Worm (Caenorhabditis elegans) whole organism, L2 larva: ENCODE measurements around the gene fipr-17.

Experiments used
- C34F6.9 ChIP-seq: fragments of 150-350 bp; optimal IDR thresholded peaks from 2 replicates; lab custom pipeline; 2014; ENCODE audit warnings: missing biosample characterization, missing genetic modification characterization
- F13H6.1 ChIP-seq: sonication (generic microtip); optimal IDR thresholded peaks from 2 replicates; lab custom pipeline; 2016; ENCODE audit warnings: missing genetic modification characterization, missing compliant biosample characterization
- aly-2 ChIP-seq: fragments of 150-350 bp; optimal IDR thresholded peaks from 2 replicates; lab custom pipeline; 2014; ENCODE audit warnings: missing biosample characterization, missing genetic modification characterization
- ama-1 ChIP-seq: fragments of 150-350 bp; optimal IDR thresholded peaks from 2 replicates; lab custom pipeline; 2018; ENCODE audit warnings: inconsistent platforms
- ceh-82 ChIP-seq: fragments of 150-350 bp; optimal IDR thresholded peaks from 2 replicates; lab custom pipeline; 2014; ENCODE audit warnings: missing biosample characterization, missing genetic modification characterization
- crh-2 ChIP-seq: sonication (generic microtip); optimal IDR thresholded peaks from 2 replicates; lab custom pipeline; 2017; ENCODE audit warnings: missing biosample characterization, missing genetic modification characterization
- egl-27 ChIP-seq: sonication (generic microtip); optimal IDR thresholded peaks from 3 replicates; lab custom pipeline; 2017; ENCODE audit warnings: missing biosample characterization, missing genetic modification reagents, missing genetic modification characterization
- elt-1 ChIP-seq: fragments of 150-350 bp; optimal IDR thresholded peaks from 2 replicates; lab custom pipeline; 2014; ENCODE audit warnings: missing biosample characterization, missing genetic modification characterization
- fos-1 ChIP-seq: fragments of 150-350 bp; optimal IDR thresholded peaks from 2 replicates; lab custom pipeline; 2014; ENCODE audit warnings: missing biosample characterization, missing genetic modification characterization
- gmeb-1 ChIP-seq: fragments of 150-350 bp; optimal IDR thresholded peaks from 2 replicates; lab custom pipeline; 2014; ENCODE audit warnings: missing biosample characterization, missing genetic modification characterization
- lin-11 ChIP-seq: fragments of 150-350 bp; sonication (generic microtip); optimal IDR thresholded peaks from 2 replicates; lab custom pipeline; 2014; ENCODE audit warnings: missing biosample characterization, missing genetic modification characterization, inconsistent platforms, mixed read lengths
- lin-13 ChIP-seq: fragments of 150-350 bp; optimal IDR thresholded peaks from 2 replicates; lab custom pipeline; 2014; ENCODE audit warnings: missing biosample characterization, missing genetic modification reagents, missing genetic modification characterization
- lsy-2 ChIP-seq, 2 experiments: fragments of 150-350 bp in 1 of 2; sonication (generic microtip) in 1 of 2; optimal IDR thresholded peaks; 2 replicates each; lab custom pipeline; 2014 to 2017; ENCODE audit warnings: missing biosample characterization in 2 of 2, missing genetic modification characterization in 2 of 2
- mab-5 ChIP-seq: fragments of 150-350 bp; optimal IDR thresholded peaks from 2 replicates; lab custom pipeline; 2014; ENCODE audit warnings: missing biosample characterization, missing genetic modification characterization
- mdl-1 ChIP-seq, 2 experiments: fragments of 150-350 bp in 1 of 2; sonication (generic microtip) in 1 of 2; optimal IDR thresholded peaks; 2 replicates each; lab custom pipeline; 2017; ENCODE audit warnings: missing biosample characterization in 2 of 2, missing genetic modification characterization in 2 of 2
- nhr-12 ChIP-seq: fragments of 150-350 bp; optimal IDR thresholded peaks from 2 replicates; lab custom pipeline; 2014; ENCODE audit warnings: missing biosample characterization, missing genetic modification characterization
- nhr-129 ChIP-seq: fragments of 150-350 bp; optimal IDR thresholded peaks from 2 replicates; lab custom pipeline; 2014; ENCODE audit warnings: missing biosample characterization, missing genetic modification characterization
- nhr-23 ChIP-seq: fragments of 150-350 bp; optimal IDR thresholded peaks from 2 replicates; lab custom pipeline; 2014; ENCODE audit warnings: missing biosample characterization, missing genetic modification reagents, missing genetic modification characterization
- nhr-25 ChIP-seq: fragments of 150-350 bp; sonication (generic microtip); optimal IDR thresholded peaks from 3 replicates; lab custom pipeline; 2014; ENCODE audit warnings: missing biosample characterization, missing genetic modification characterization
- nhr-6 ChIP-seq: fragments of 150-350 bp; optimal IDR thresholded peaks from 2 replicates; lab custom pipeline; 2014; ENCODE audit warnings: missing biosample characterization, missing genetic modification characterization
- nhr-77 ChIP-seq: fragments of 150-350 bp; optimal IDR thresholded peaks from 2 replicates; lab custom pipeline; 2014; ENCODE audit warnings: missing biosample characterization, missing genetic modification characterization
- skn-1 ChIP-seq: sonication (generic microtip); optimal IDR thresholded peaks from 2 replicates; lab custom pipeline; 2017; ENCODE audit warnings: missing biosample characterization, missing genetic modification characterization
- sma-9 ChIP-seq, 2 experiments: fragments of 150-350 bp in 1 of 2; sonication (generic microtip) in 1 of 2; optimal IDR thresholded peaks; 2 replicates each; lab custom pipeline; 2014 to 2016; ENCODE audit warnings: missing genetic modification characterization in 2 of 2, mild to moderate bottlenecking in 1 of 2, missing biosample characterization in 1 of 2, missing compliant biosample characterization in 1 of 2, missing genetic modification reagents in 1 of 2, moderate library complexity in 1 of 2
- snpc-4 ChIP-seq: fragments of 150-350 bp; optimal IDR thresholded peaks from 2 replicates; lab custom pipeline; 2014; ENCODE audit warnings: missing biosample characterization, missing genetic modification characterization
- unc-62 ChIP-seq: fragments of 150-350 bp; optimal IDR thresholded peaks from 2 replicates; lab custom pipeline; 2014; ENCODE audit warnings: missing biosample characterization, missing genetic modification reagents, missing genetic modification characterization
- zag-1 ChIP-seq: fragments of 150-350 bp; optimal IDR thresholded peaks from 2 replicates; lab custom pipeline; 2014; ENCODE audit warnings: missing biosample characterization, missing genetic modification characterization
- ztf-4 ChIP-seq: fragments of 150-350 bp; optimal IDR thresholded peaks from 2 replicates; lab custom pipeline; 2014; ENCODE audit warnings: missing biosample characterization, missing genetic modification characterization

The fipr-17 gene

DNA sequence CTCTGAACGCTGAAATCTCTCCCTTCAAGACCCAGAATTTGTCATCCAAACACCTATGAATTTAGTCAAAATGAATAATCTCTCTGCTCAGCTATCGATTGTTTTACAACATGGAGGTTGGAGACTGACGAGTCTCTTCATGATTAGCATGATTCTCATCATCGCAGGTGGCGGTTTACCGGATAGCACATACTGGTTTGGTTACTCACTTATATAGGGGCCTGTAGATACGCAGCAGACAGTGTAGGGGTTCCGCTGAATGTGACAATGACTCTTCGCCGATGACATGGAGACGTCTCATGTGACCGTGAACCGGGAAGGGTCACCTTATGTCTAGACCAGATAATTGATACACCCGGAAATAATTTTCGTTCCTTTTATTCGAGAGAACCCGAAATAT is 30.8 kb downstream of the fipr-17 start:
- TF ChIP-seq nhr-77 (tag; lab: Kevin White, UChicago): no peak
- TF ChIP-seq, all 48 proteins: peak for 0

DNA sequence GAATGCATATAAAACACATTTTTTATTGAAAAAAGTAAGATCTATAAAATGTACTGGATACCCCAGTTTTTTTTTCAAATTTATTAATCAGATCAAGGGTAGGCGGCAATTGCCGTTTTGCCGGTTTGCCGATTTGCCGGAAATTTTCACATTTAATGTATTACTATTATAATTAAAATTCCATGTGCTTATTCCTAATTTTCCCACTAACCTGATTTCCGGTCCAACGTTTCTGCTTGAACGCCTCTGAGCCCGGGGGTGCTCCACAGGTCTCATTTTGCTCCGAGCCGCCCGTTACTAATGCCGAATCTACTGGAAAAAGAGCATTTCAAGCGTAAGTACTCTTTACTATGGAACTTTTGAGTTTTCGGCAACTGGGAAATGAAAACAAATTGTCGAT is 37.8 kb downstream of the fipr-17 start, which contains the start of gene dhc-4:
Gene dhc-4, plus strand, starts transcription at position 301 of the 400 bp plus-strand sequence.
- no peak for TF ChIP-seq lin-11 (tag; lab: Kevin White, UChicago)
- no peak for TF ChIP-seq nhr-6

DNA sequence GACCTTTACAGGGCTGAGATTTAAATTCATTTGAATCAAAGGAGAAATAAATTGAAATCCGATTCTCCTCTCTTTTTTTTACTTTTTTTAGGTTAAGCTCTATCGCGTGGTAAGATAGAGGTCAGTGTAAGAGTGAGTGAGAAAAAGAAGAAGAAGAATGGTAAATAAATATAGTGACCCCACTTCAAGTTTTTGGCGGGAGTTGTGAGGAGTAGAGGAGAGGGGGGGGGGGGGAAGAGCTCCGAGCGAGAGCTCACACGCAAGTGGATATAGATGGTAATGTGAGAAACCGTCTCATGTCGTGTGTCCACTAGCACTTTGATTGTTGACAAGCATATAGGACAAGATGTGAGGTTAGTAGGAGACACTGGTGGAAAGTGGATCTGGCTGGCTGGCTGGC is 40.4 kb downstream of the fipr-17 start, which contains the start of gene W05B2.2:
Gene W05B2.2, minus strand, starts transcription at position 101 of the 400 bp plus-strand sequence.
- TF ChIP-seq mab-5 (tag; lab: Kevin White, UChicago) (no peak), elt-1 (tag; lab: Kevin White, UChicago) (no peak), egl-27 (tag; lab: Kevin White, UChicago) (no peak), nhr-23 (no peak), nhr-12 (tag; lab: Kevin White, UChicago) (no peak)

DNA sequence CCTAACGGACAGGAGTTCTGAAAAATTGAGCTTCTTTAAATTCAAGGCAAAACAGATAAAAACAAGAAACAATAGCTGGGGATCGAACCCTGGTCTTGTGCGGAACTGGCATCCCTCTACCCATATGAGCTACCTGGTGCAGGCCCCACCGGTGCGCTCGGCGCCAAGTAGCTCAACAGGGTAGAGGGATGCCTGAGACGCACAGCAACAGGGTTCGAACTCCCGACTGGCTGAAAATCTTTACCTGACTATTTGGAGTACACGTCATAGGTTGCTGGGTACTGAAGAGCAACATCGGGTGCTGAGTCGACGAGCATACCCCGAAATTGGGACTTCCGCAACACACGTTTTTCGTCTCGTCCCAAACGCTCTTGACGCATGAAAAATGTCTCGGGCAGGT is 44.5 kb downstream of the fipr-17 start:
- TF ChIP-seq ztf-4 (tag; lab: Kevin White, UChicago): no peak

DNA sequence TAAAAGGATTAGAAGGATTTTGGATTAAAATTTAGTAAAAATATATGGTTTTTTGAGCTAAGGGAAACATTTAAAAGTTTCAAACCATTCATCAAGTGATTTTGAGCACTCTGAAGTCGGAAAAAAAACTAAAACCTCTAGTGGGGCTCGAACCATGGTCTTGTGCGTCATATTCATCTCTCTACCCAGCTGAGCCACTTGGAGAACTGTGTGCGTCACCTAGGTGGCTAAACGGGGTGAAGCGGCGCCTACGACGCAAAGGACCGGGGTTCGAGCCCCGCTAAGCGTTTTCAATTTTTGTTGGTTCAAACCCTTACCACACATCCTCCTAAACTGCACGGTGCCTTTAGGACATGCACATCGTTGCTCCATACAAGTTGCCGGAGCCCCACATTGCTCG is 47.0 kb downstream of the fipr-17 start:
- TF ChIP-seq lin-11 (tag; lab: Kevin White, UChicago) (no peak), crh-2 (tag; lab: Kevin White, UChicago) (no peak), nhr-129 (no peak), ceh-82 (tag; lab: Kevin White, UChicago) (no peak), elt-1 (tag; lab: Kevin White, UChicago) (no peak), nhr-77 (tag; lab: Kevin White, UChicago) (no peak), snpc-4 (tag; lab: Kevin White, UChicago) (no peak), lin-13 (GFP tag; lab: Kevin White, UChicago) (no peak), mdl-1 (tag; optimal IDR thresholded peaks at IDR 0.05; lab: Kevin White, UChicago) (no peak), gmeb-1 (no peak), ama-1 (lab: Kevin White, UChicago) (no peak), lsy-2 (tag; optimal IDR thresholded peaks at IDR 0.05; lab: Kevin White, UChicago) (no peak), F13H6.1 (tag; lab: Kevin White, UChicago) (no peak), skn-1 (tag; lab: Kevin White, UChicago) (no peak), fos-1 (no peak)

DNA sequence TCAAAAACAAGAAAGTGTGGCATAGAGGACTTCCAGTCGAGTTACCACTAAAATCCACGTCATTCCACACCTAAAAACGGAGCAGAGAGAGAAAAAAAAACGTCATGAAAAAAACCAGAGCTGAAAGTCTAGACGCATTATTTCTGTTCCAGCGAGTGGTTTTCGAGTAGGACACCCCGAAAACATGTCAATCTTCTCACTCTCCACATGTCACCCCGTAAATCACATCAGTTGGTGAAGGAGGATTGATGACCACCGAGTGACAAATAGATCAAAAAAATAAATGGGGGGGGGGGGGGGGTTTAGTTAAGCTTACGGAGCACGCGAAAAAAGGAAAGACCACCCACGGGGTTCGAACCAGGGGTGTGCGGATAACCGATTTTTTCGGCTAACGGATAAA is 49.7 kb downstream of the fipr-17 start:
- TF ChIP-seq unc-62 (GFP tag; lab: Kevin White, UChicago) (no peak), nhr-25 (tag; lab: Kevin White, UChicago) (no peak), aly-2 (no peak), sma-9 (GFP tag; optimal IDR thresholded peaks at IDR 0.05; lab: Kevin White, UChicago) (no peak), sma-9 (tag; optimal IDR thresholded peaks at IDR 0.05; lab: Kevin White, UChicago) (no peak), zag-1 (no peak), C34F6.9 (no peak), nhr-23 (no peak), nhr-77 (tag; lab: Kevin White, UChicago) (no peak)
